Worm (Caenorhabditis elegans): ENCODE results near the gene lex-1.
A peak's percentile ranks its signal among the peaks of the same experiment; 100 is the strongest.

lex-1 gene

DNA sequence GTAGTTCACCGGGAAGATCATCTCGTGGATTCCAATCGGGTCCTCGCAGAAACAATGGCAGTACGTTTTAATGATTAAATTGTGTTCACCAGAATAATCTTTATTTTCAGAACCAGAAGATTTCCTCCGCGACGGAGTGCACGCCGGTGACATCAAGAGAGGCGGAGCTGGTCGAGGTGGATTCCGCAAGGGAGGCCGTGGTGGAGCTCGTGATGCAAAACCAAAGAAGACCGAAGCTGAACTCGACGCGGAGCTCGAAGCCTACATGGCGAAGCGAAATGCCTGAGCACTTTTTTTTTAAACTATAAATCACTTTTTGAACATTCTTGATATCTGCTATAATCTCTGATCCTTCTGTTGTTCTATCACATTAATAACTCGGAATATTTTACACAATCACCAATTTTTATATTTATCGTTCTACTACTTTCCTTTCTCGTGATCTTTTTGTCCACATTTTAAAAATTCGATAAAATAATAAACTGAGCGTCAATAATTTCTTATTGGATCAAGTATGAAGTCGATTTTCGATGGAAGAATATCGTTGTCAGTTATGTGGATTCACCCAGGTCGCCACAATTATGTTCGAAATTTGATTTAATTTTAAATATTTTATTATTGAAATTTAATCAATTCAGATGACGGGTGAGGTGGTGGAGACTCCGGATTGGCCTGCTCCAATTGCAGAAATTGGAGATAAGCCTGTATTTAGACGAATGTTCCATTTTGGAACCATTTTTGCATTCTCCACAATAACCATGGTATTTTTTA is 45.2 kb downstream of the lex-1 start, which contains the start of gene dhhc-6:
Gene dhhc-6, plus strand, starts transcription at position 639 of the 771 bp plus-strand sequence.
- TF ChIP-seq mdt-29 (GFP tag; IDR thresholded peaks at IDR 0.05) (no peak), pqm-1 (tag; optimal IDR thresholded peaks at IDR 0.05) (no peak), mep-1 (tag; optimal IDR thresholded peaks at IDR 0.05) (peak; percentile 30), set-16 (GFP tag; IDR thresholded peaks at IDR 0.05) (peak; percentile 75), zag-1 (tag; optimal IDR thresholded peaks at IDR 0.05) (no peak), snpc-1.2 (GFP tag; IDR thresholded peaks at IDR 0.05) (peak; percentile 31; the same call in 1 of the 2 replicates), lir-3 (tag; optimal IDR thresholded peaks at IDR 0.05) (no peak), sdz-12 (GFP tag; optimal IDR thresholded peaks at IDR 0.05) (no peak), lin-38 (GFP tag; IDR thresholded peaks at IDR 0.05) (peak; percentile 44)

- peak; percentile 1 for TF ChIP-seq aha-1 (tag)
- no peak for TF ChIP-seq php-3 (GFP tag; IDR thresholded peaks at IDR 0.05)
- TF ChIP-seq F44E2.7 (GFP tag; IDR thresholded peaks at IDR 0.05), result no peak
- TF ChIP-seq lsy-2 (tag; optimal IDR thresholded peaks at IDR 0.05), result peak in 1 of 2 experiments; percentile 22
- TF ChIP-seq lin-15B (tag; optimal IDR thresholded peaks at IDR 0.05), result no peak
- TF ChIP-seq fos-1 (tag; optimal IDR thresholded peaks at IDR 0.05), result no peak
- TF ChIP-seq madf-9 (GFP tag; conservative IDR thresholded peaks at IDR 0.05), result no peak
- no peak for TF ChIP-seq pha-4 (GFP tag; IDR thresholded peaks at IDR 0.05)
- TF ChIP-seq pha-4 (tag; optimal IDR thresholded peaks at IDR 0.05), result no peak
- TF ChIP-seq arid-1 (GFP tag; conservative IDR thresholded peaks at IDR 0.05), result no peak
- no peak for TF ChIP-seq daf-12 (tag; optimal IDR thresholded peaks at IDR 0.05)
- no peak for TF ChIP-seq nhr-10 (tag; optimal IDR thresholded peaks at IDR 0.05)
- no peak for TF ChIP-seq ceh-82 (tag; optimal IDR thresholded peaks at IDR 0.05)
- no peak for TF ChIP-seq nhr-41 (GFP tag; IDR thresholded peaks at IDR 0.05)
- TF ChIP-seq hlh-30 (tag; optimal IDR thresholded peaks at IDR 0.05; ENCODE audit: insufficient read depth), result no peak
- no peak for TF ChIP-seq nhr-48 (tag; optimal IDR thresholded peaks at IDR 0.05)
Measured at ce11 chrIV:12126740-12127472, 47.6 kb downstream of the lex-1 start.

DNA sequence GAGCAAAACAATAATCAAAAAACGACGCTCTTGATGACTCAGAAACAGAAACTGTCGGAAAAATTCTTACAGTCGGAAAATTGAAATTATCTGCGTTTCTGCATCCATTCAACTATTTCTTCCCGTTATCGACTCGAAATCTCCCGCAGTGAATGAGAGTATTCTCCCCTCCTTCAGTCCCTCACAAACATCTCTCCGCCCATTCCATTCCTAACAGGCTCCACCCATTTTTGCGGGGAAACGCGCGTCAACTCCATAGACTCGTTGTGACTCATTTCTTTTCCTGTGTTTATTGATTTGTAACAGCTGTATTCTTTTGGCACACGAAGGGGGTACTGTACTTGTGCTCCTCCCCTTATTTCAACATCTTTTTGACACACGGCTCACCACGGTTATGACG is 48.6 kb downstream of the lex-1 start:
- peak in 1 of 2 experiments; percentile 30 for TF ChIP-seq lsy-2 (tag; optimal IDR thresholded peaks at IDR 0.05)
- no peak for TF ChIP-seq fos-1 (tag; optimal IDR thresholded peaks at IDR 0.05)
- TF ChIP-seq lin-39 (tag; optimal IDR thresholded peaks at IDR 0.05), result no peak
- no peak for TF ChIP-seq pha-4 (GFP tag; IDR thresholded peaks at IDR 0.05)
- peak; percentile 12 for TF ChIP-seq pha-4 (tag; optimal IDR thresholded peaks at IDR 0.05)
- TF ChIP-seq hlh-11 (tag; optimal IDR thresholded peaks at IDR 0.05), result peak; percentile 12
- 0 out of 2 replicates have a peak, but pooled peaks have one; percentile 12 for TF ChIP-seq hmg-1.1 (GFP tag; IDR thresholded peaks at IDR 0.05)
- TF ChIP-seq set-16 (GFP tag; IDR thresholded peaks at IDR 0.05), result no peak

DNA sequence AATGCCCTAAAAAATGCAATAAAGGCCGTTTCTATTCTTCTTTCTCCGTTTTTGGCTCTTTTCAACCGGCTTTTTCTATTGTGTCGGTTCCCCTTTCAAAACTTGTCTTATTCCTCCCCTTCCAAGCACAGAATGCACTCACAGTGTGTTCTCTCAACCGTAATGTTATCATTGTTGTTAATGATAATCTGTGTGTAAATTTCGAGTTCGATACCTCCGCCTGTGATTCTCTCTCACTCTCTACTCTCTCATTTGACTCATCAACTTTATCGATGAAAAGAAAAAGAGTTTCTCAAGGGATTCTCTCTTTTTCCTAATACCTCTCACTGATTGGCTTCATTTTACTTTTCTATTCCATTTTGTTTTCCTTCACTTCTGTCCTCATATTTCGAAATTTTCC is 49.4 kb downstream of the lex-1 start:
- TF ChIP-seq F44E2.7 (GFP tag; IDR thresholded peaks at IDR 0.05) (no peak), pha-4 (GFP tag; IDR thresholded peaks at IDR 0.05) (no peak), pha-4 (tag; optimal IDR thresholded peaks at IDR 0.05) (no peak), nhr-28 (tag; optimal IDR thresholded peaks at IDR 0.05) (peak; percentile 15), T26A8.4 (GFP tag; IDR thresholded peaks at IDR 0.05) (0 out of 2 replicates have a peak, but pooled peaks have one; percentile 14), Y75B8A.6 (GFP tag; IDR thresholded peaks at IDR 0.05) (no peak), F37D6.2 (tag; optimal IDR thresholded peaks at IDR 0.05) (no peak), mxl-3 (GFP tag; optimal IDR thresholded peaks at IDR 0.05) (no peak), madf-5 (GFP tag; IDR thresholded peaks at IDR 0.05) (no peak), fkh-10 (GFP tag; optimal IDR thresholded peaks at IDR 0.05) (no peak), dve-1 (tag; optimal IDR thresholded peaks at IDR 0.05; ENCODE audit: insufficient read depth) (peak; percentile 27), dmd-6 (GFP tag; IDR thresholded peaks at IDR 0.05) (peak; percentile 30; the same call in 1 of the 2 replicates), pqm-1 (tag; optimal IDR thresholded peaks at IDR 0.05) (peak; percentile 86), vab-7 (GFP tag; IDR thresholded peaks at IDR 0.05) (no peak), mes-2 (tag; optimal IDR thresholded peaks at IDR 0.05; ENCODE audit: poor library complexity, severe bottlenecking) (peak; percentile 38), hlh-30 (tag; optimal IDR thresholded peaks at IDR 0.05; ENCODE audit: insufficient read depth) (no peak), arid-1 (GFP tag; conservative IDR thresholded peaks at IDR 0.05) (no peak), daf-16 (GFP tag; optimal IDR thresholded peaks at IDR 0.05) (no peak), daf-16 (tag; optimal IDR thresholded peaks at IDR 0.05) (peak; percentile 29), aly-2 (tag; optimal IDR thresholded peaks at IDR 0.05) (no peak), ZK337.2 (GFP tag; IDR thresholded peaks at IDR 0.05) (no peak)
